Fruit fly (Drosophila melanogaster) whole organism, embryonic: Measurements from ENCODE around the gene Zdhhc8.
A peak's percentile ranks its signal among the peaks of the same experiment; 100 is the strongest.

Experiments
- Antp ChIP-seq: fragments of 200-800 bp; sonication (Bioruptor generic); optimal IDR thresholded peaks from 3 replicates; lab custom pipeline; 2016; ENCODE audit warnings: missing biosample characterization, missing genetic modification characterization
- Asciz ChIP-seq: fragments of 200-800 bp; sonication (Bioruptor generic); optimal IDR thresholded peaks from 2 replicates; lab custom pipeline; 2017; ENCODE audit warnings: missing biosample characterization, mild to moderate bottlenecking, missing genetic modification characterization, missing genetic modification reagents
- Atf-2 ChIP-seq: fragments of 200-800 bp; sonication (Bioruptor generic); optimal IDR thresholded peaks from 2 replicates; lab custom pipeline; 2016; ENCODE audit warnings: missing biosample characterization, missing genetic modification characterization
- B-H2 ChIP-seq: fragments of 200-800 bp; sonication (Bioruptor generic); optimal IDR thresholded peaks from 2 replicates; lab custom pipeline; 2018; ENCODE audit warnings: missing biosample characterization, mild to moderate bottlenecking, missing genetic modification characterization
- BEAF-32 ChIP-seq: fragments of 200-800 bp; sonication (Bioruptor generic); optimal IDR thresholded peaks from 3 replicates; lab custom pipeline; 2017; ENCODE audit warnings: missing biosample characterization, missing genetic modification characterization, mild to moderate bottlenecking, moderate library complexity, missing genetic modification reagents
- CG10321 ChIP-seq: fragments of 200-800 bp; sonication (Bioruptor generic); IDR thresholded peaks from 2 replicates; pipeline ENCODE4 v1.3.6; 2022; ENCODE audit warnings: missing biosample characterization, missing genetic modification characterization
- CG10431 ChIP-seq: fragments of 200-800 bp; sonication (Bioruptor generic); optimal IDR thresholded peaks from 3 replicates; lab custom pipeline; 2018; ENCODE audit warnings: missing biosample characterization, mild to moderate bottlenecking, missing genetic modification characterization
- CG10654 ChIP-seq: fragments of 200-800 bp; sonication (Bioruptor generic); optimal IDR thresholded peaks from 2 replicates; lab custom pipeline; 2016; ENCODE audit warnings: missing biosample characterization, missing genetic modification characterization
- CG12391 ChIP-seq: fragments of 200-800 bp; sonication (Bioruptor generic); optimal IDR thresholded peaks from 3 replicates; lab custom pipeline; 2018; ENCODE audit warnings: missing biosample characterization, mild to moderate bottlenecking, missing genetic modification characterization, moderate library complexity
- CG13287 ChIP-seq: fragments of 200-800 bp; sonication (Bioruptor generic); IDR thresholded peaks from 2 replicates; pipeline ENCODE4 v1.3.6; 2022; ENCODE audit warnings: missing biosample characterization, missing genetic modification characterization; ENCODE audit not compliant: partially characterized antibody
- CG13296 ChIP-seq: fragments of 200-800 bp; sonication (Bioruptor generic); optimal IDR thresholded peaks from 3 replicates; lab custom pipeline; 2018; ENCODE audit warnings: missing biosample characterization, mild to moderate bottlenecking, missing genetic modification characterization
- CG14014 ChIP-seq: fragments of 200-800 bp; sonication (Bioruptor generic); IDR thresholded peaks from 2 replicates; pipeline ENCODE4 v1.3.6; 2022; ENCODE audit warnings: missing biosample characterization, missing genetic modification characterization
- CG14710 ChIP-seq: fragments of 200-800 bp; sonication (Bioruptor generic); optimal IDR thresholded peaks from 3 replicates; lab custom pipeline; 2019; ENCODE audit warnings: missing biosample characterization, mild to moderate bottlenecking, missing genetic modification characterization, moderate library complexity
- CG14965 ChIP-seq: fragments of 200-800 bp; sonication (Bioruptor generic); optimal IDR thresholded peaks from 2 replicates; lab custom pipeline; 2016; ENCODE audit warnings: missing biosample characterization, missing genetic modification characterization, borderline replicate concordance
- CG15073 ChIP-seq: fragments of 200-800 bp; sonication (Bioruptor generic); optimal IDR thresholded peaks from 2 replicates; lab custom pipeline; 2016; ENCODE audit warnings: missing biosample characterization, missing genetic modification characterization
- CG15514 ChIP-seq: fragments of 200-800 bp; sonication (Bioruptor generic); optimal IDR thresholded peaks from 3 replicates; lab custom pipeline; 2017; ENCODE audit warnings: missing biosample characterization, missing genetic modification characterization, mild to moderate bottlenecking, moderate library complexity, missing genetic modification reagents
- CG16815 ChIP-seq: fragments of 200-800 bp; sonication (Bioruptor generic); optimal IDR thresholded peaks from 3 replicates; lab custom pipeline; 2017; ENCODE audit warnings: missing biosample characterization, mild to moderate bottlenecking, missing genetic modification characterization
- CG2889 ChIP-seq: fragments of 200-800 bp; sonication (Bioruptor generic); IDR thresholded peaks from 3 replicates; pipeline ENCODE4 v1.3.6; 2022; ENCODE audit warnings: missing biosample characterization, missing genetic modification characterization
- CG31224 ChIP-seq: fragments of 200-800 bp; sonication (Bioruptor generic); IDR thresholded peaks from 2 replicates; pipeline ENCODE4 v1.3.6; 2022; ENCODE audit warnings: missing biosample characterization, missing genetic modification characterization
- CG3281 ChIP-seq: fragments of 200-800 bp; sonication (Bioruptor generic); optimal IDR thresholded peaks from 3 replicates; lab custom pipeline; 2017; ENCODE audit warnings: missing biosample characterization, mild to moderate bottlenecking, missing genetic modification characterization
- CG4707 ChIP-seq: fragments of 200-800 bp; sonication (Bioruptor generic); optimal IDR thresholded peaks from 2 replicates; lab custom pipeline; 2018; ENCODE audit warnings: missing biosample characterization, mild to moderate bottlenecking, missing genetic modification characterization, moderate library complexity
- CG5180 ChIP-seq: fragments of 200-800 bp; sonication (Bioruptor generic); optimal IDR thresholded peaks from 3 replicates; lab custom pipeline; 2017; ENCODE audit warnings: missing biosample characterization, missing genetic modification characterization, mild to moderate bottlenecking, moderate library complexity, missing genetic modification reagents
- CG7372 ChIP-seq: fragments of 200-800 bp; sonication (Bioruptor generic); IDR thresholded peaks from 2 replicates; pipeline ENCODE4 v1.3.6; 2022; ENCODE audit warnings: missing biosample characterization, missing genetic modification characterization
- CG8089 ChIP-seq: fragments of 200-800 bp; sonication (Bioruptor generic); optimal IDR thresholded peaks from 3 replicates; lab custom pipeline; 2016; ENCODE audit warnings: missing biosample characterization, missing genetic modification characterization
- CG8924 ChIP-seq: fragments of 200-800 bp; optimal IDR thresholded peaks from 3 replicates; lab custom pipeline; 2019; ENCODE audit warnings: missing biosample characterization, mild to moderate bottlenecking, missing genetic modification characterization, moderate library complexity
- CG9215 ChIP-seq: fragments of 200-800 bp; sonication (Bioruptor generic); IDR thresholded peaks from 2 replicates; pipeline ENCODE4 v1.3.6; 2022; ENCODE audit warnings: missing biosample characterization, missing genetic modification characterization
- E2f2 ChIP-seq: fragments of 200-800 bp; sonication (Bioruptor generic); IDR thresholded peaks from 2 replicates; pipeline ENCODE4 v1.3.6; 2022; ENCODE audit warnings: missing biosample characterization, missing genetic modification characterization
- Meics ChIP-seq: fragments of 200-800 bp; sonication (Bioruptor generic); optimal IDR thresholded peaks from 2 replicates; lab custom pipeline; 2017; ENCODE audit warnings: missing biosample characterization, mild to moderate bottlenecking, missing genetic modification characterization
- Nf-YA ChIP-seq: fragments of 200-800 bp; sonication (Bioruptor generic); IDR thresholded peaks from 2 replicates; pipeline ENCODE4 v1.3.6; 2022; ENCODE audit warnings: missing biosample characterization, missing genetic modification characterization
- Ptx1 ChIP-seq: fragments of 200-800 bp; sonication (Bioruptor generic); IDR thresholded peaks from 2 replicates; pipeline ENCODE4 v1.3.6; 2022; ENCODE audit warnings: missing biosample characterization, missing genetic modification characterization
- Ravus ChIP-seq: fragments of 200-800 bp; sonication (Bioruptor generic); IDR thresholded peaks from 2 replicates; pipeline ENCODE4 v1.3.6; 2022; ENCODE audit warnings: missing biosample characterization, missing genetic modification characterization
- Sox100B ChIP-seq: fragments of 200-800 bp; sonication (Bioruptor generic); optimal IDR thresholded peaks from 3 replicates; lab custom pipeline; 2018; ENCODE audit warnings: missing biosample characterization, mild to moderate bottlenecking, missing genetic modification characterization
- Usf ChIP-seq: fragments of 200-800 bp; sonication (Bioruptor generic); optimal IDR thresholded peaks from 2 replicates; lab custom pipeline; 2017; ENCODE audit warnings: missing genotype, missing biosample characterization, missing genetic modification characterization
- Xbp1 ChIP-seq: fragments of 200-800 bp; sonication (Bioruptor generic); optimal IDR thresholded peaks from 3 replicates; lab custom pipeline; 2016; ENCODE audit warnings: missing biosample characterization, mild to moderate bottlenecking, missing genetic modification characterization
- ac ChIP-seq: fragments of 200-800 bp; sonication (Bioruptor generic); optimal IDR thresholded peaks from 3 replicates; lab custom pipeline; 2017; ENCODE audit warnings: missing biosample characterization, mild to moderate bottlenecking, missing genetic modification characterization
- aop ChIP-seq: fragments of 200-800 bp; sonication (Bioruptor generic); IDR thresholded peaks from 2 replicates; pipeline ENCODE4 v1.3.6; 2022; ENCODE audit warnings: missing biosample characterization, missing genetic modification characterization
- cad ChIP-seq: fragments of >200 bp; optimal IDR thresholded peaks from 2 replicates; lab custom pipeline; 2017; ENCODE audit warnings: missing biosample characterization, missing genetic modification characterization
- cato ChIP-seq: fragments of 200-800 bp; sonication (Bioruptor generic); optimal IDR thresholded peaks from 2 replicates; lab custom pipeline; 2016; ENCODE audit warnings: missing biosample characterization, missing genetic modification characterization, borderline replicate concordance
- dan ChIP-seq: fragments of 200-800 bp; sonication (Bioruptor generic); IDR thresholded peaks from 2 replicates; pipeline ENCODE4 v1.3.6; 2022; ENCODE audit warnings: missing biosample characterization, missing genetic modification characterization
- dysf ChIP-seq: fragments of 200-800 bp; sonication (Bioruptor generic); IDR thresholded peaks from 3 replicates; pipeline ENCODE4 v1.3.6; 2022; ENCODE audit warnings: missing biosample characterization, missing genetic modification characterization
- emc ChIP-seq: fragments of 200-800 bp; sonication (Bioruptor generic); optimal IDR thresholded peaks from 2 replicates; lab custom pipeline; 2016; ENCODE audit warnings: missing biosample characterization, missing genetic modification characterization
- gsb-n ChIP-seq: fragments of 200-800 bp; sonication (Bioruptor generic); optimal IDR thresholded peaks from 3 replicates; lab custom pipeline; 2018; ENCODE audit warnings: missing biosample characterization, mild to moderate bottlenecking, missing genetic modification characterization
- hth ChIP-seq: fragments of >200 bp; optimal IDR thresholded peaks from 2 replicates; lab custom pipeline; 2017; ENCODE audit warnings: inconsistent platforms
- jigr1 ChIP-seq: fragments of 200-800 bp; sonication (Bioruptor generic); IDR thresholded peaks from 3 replicates; pipeline ENCODE4 v1.3.6; 2022; ENCODE audit warnings: missing biosample characterization, missing genetic modification characterization
- kay ChIP-seq: fragments of 200-800 bp; sonication (Bioruptor generic); optimal IDR thresholded peaks from 2 replicates; lab custom pipeline; 2016; ENCODE audit warnings: missing biosample characterization, missing genetic modification characterization
- nerfin-1 ChIP-seq: fragments of 200-800 bp; sonication (Bioruptor generic); optimal IDR thresholded peaks from 3 replicates; lab custom pipeline; 2019; ENCODE audit warnings: missing biosample characterization, mild to moderate bottlenecking, missing genetic modification characterization, moderate library complexity
- nerfin-2 ChIP-seq: fragments of 200-800 bp; sonication (Bioruptor generic); IDR thresholded peaks from 2 replicates; pipeline ENCODE4 v1.3.6; 2022; ENCODE audit warnings: missing biosample characterization, missing genetic modification characterization; ENCODE audit not compliant: partially characterized antibody
- pfk ChIP-seq: fragments of 200-800 bp; sonication (Bioruptor generic); optimal IDR thresholded peaks from 2 replicates; lab custom pipeline; 2018; ENCODE audit warnings: missing biosample characterization, mild to moderate bottlenecking, missing genetic modification characterization, moderate library complexity
- zen2 ChIP-seq: fragments of 200-800 bp; sonication (Bioruptor generic); IDR thresholded peaks from 3 replicates; pipeline ENCODE4 v1.3.6; 2022; ENCODE audit warnings: missing biosample characterization, missing genetic modification characterization; ENCODE audit not compliant: partially characterized antibody
- zfh2 ChIP-seq: fragments of 200-800 bp; sonication (Bioruptor generic); optimal IDR thresholded peaks from 2 replicates; lab custom pipeline; 2016; ENCODE audit warnings: missing biosample characterization, missing genetic modification characterization

The Zdhhc8 gene

dm6 chrX:9344482-9345106 is 11.4 kb downstream of the Zdhhc8 start (continued):
- no peak for TF ChIP-seq Asciz (GFP tag; lab: Kevin White, UChicago)
- no peak for TF ChIP-seq cad
- TF ChIP-seq Sox100B (GFP tag; lab: Kevin White, UChicago): peak; percentile 64
- TF ChIP-seq jigr1 (GFP tag; lab: Robert Waterston, UW): no peak
- no peak for TF ChIP-seq BEAF-32 (GFP tag; lab: Kevin White, UChicago)
- peak; percentile 55 for TF ChIP-seq Usf (GFP tag; lab: Kevin White, UChicago)
- TF ChIP-seq gsb-n (tag; lab: Kevin White, UChicago): no peak
- TF ChIP-seq CG15073 (GFP tag; lab: Kevin White, UChicago): no peak
- TF ChIP-seq zfh2 (GFP tag; lab: Kevin White, UChicago): peak; percentile 51
- TF ChIP-seq Ravus (GFP tag; lab: Robert Waterston, UW): no peak
- TF ChIP-seq E2f2 (GFP tag; lab: Robert Waterston, UW): 0 out of 2 replicates have a peak, but pooled peaks have one; percentile 17
- TF ChIP-seq CG4707 (GFP tag; lab: Kevin White, UChicago): no peak
- TF ChIP-seq CG14965 (GFP tag; lab: Kevin White, UChicago): no peak
- TF ChIP-seq CG10431 (GFP tag; lab: Kevin White, UChicago): no peak
- TF ChIP-seq Xbp1 (GFP tag; lab: Kevin White, UChicago): peak; percentile 46
- peak; percentile 59 for TF ChIP-seq CG13296 (GFP tag; lab: Kevin White, UChicago)
- TF ChIP-seq aop (GFP tag; lab: Robert Waterston, UW): no peak
- peak; percentile 34 for TF ChIP-seq CG12391
- peak; percentile 35 for TF ChIP-seq Antp (GFP tag; lab: Kevin White, UChicago)
- TF ChIP-seq nerfin-1 (tag; lab: Kevin White, UChicago): peak; percentile 12
- peak; percentile 39; the same call in 1 of the 2 replicates for TF ChIP-seq CG14014 (GFP tag; lab: Robert Waterston, UW)
- peak; percentile 27 for TF ChIP-seq CG16815 (GFP tag; lab: Kevin White, UChicago)
- TF ChIP-seq cato (GFP tag; lab: Kevin White, UChicago): no peak
- TF ChIP-seq CG15514: peak; percentile 53
- peak; percentile 2 for TF ChIP-seq CG5180 (GFP tag; lab: Kevin White, UChicago)
- TF ChIP-seq Meics (GFP tag; lab: Kevin White, UChicago): peak; percentile 79
- peak; percentile 51 for TF ChIP-seq CG9215
- no peak for TF ChIP-seq CG8089 (GFP tag; lab: Kevin White, UChicago)
- TF ChIP-seq CG10321: no peak
- TF ChIP-seq B-H2 (GFP tag; lab: Kevin White, UChicago): no peak
- no peak for TF ChIP-seq nerfin-2 (GFP tag; lab: Robert Waterston, UW)
- no peak for TF ChIP-seq ac
- no peak for TF ChIP-seq Atf-2 (GFP tag; lab: Kevin White, UChicago)
- TF ChIP-seq dan (GFP tag; lab: Robert Waterston, UW): no peak
- no peak for TF ChIP-seq CG10654 (GFP tag; lab: Kevin White, UChicago)
- TF ChIP-seq CG7372 (GFP tag; lab: Robert Waterston, UW): peak; percentile 37; the same call in 1 of the 2 replicates
- no peak for TF ChIP-seq Nf-YA (GFP tag; lab: Robert Waterston, UW)
- peak; percentile 63 for TF ChIP-seq Ptx1 (GFP tag; lab: Robert Waterston, UW)
- no peak for TF ChIP-seq hth (lab: Kevin White, UChicago)
- peak; percentile 83 for TF ChIP-seq CG3281 (GFP tag; lab: Kevin White, UChicago)
- TF ChIP-seq pfk: no peak
- TF ChIP-seq CG14710 (tag; lab: Kevin White, UChicago): no peak
- TF ChIP-seq emc: no peak
- TF ChIP-seq CG8924 (tag; lab: Kevin White, UChicago): peak; percentile 56
- no peak for TF ChIP-seq zen2 (GFP tag; lab: Robert Waterston, UW)
- TF ChIP-seq dysf (GFP tag; lab: Robert Waterston, UW): peak; percentile 52; the same call in 2 of the 3 replicates
- TF ChIP-seq CG2889 (GFP tag; lab: Robert Waterston, UW): no peak
- TF ChIP-seq CG13287 (GFP tag; lab: Robert Waterston, UW): no peak
- TF ChIP-seq kay (GFP tag; lab: Kevin White, UChicago): no peak
- no peak for TF ChIP-seq CG31224
